Fruit fly (Drosophila melanogaster): ENCODE data around the gene CG46281.

CG46281 gene

DNA sequence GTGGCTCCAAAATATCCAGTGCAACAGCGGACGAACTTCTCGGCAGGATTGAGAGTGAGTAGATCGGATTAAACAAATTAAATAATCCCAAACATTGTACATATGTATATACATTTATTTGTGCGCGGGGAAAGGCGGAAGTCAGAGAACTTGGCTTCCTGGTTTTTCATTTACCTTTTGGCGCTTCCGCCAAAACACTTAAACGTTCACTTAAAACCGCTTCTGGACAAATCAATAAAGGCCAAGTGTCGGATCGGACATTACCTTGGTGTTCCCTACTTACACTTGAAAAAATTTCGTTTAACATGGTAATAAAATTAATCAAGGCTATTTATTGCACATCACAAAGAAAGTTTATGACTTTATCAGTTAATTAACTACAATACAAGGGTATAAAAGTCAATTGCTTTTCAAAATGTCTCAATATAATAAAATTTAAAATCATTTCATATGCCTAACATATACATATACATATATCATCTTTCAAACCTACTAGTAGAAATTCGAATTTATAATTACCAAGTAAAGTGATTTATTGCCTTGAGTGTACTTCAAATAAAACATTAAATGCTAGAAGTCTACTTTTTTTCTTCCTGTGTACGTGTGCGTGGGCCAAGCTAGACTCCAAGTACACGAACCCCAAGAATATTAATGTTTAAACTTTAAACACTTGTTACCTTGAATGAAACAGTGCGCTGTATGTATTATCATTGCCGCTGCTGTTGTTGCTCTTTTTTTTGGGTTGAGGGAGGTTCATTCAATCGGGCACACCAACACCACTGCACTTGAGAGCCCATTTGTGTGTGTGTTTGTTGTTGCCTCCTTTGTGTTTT, 48.6 kb downstream of the CG46281 start (continued):
- no peak for TF ChIP-seq sc (optimal IDR thresholded peaks at IDR 0.05)
- no peak for TF ChIP-seq sc (GFP tag; optimal IDR thresholded peaks at IDR 0.05)
- no peak for TF ChIP-seq wek (GFP tag; optimal IDR thresholded peaks at IDR 0.05)
- TF ChIP-seq fd102C (GFP tag; optimal IDR thresholded peaks at IDR 0.05): no peak
- TF ChIP-seq sim (GFP tag; IDR thresholded peaks at IDR 0.05): peak; percentile 53
- TF ChIP-seq mirr (GFP tag; optimal IDR thresholded peaks at IDR 0.05): no peak
- peak; percentile 70 for TF ChIP-seq CG15011 (GFP tag; optimal IDR thresholded peaks at IDR 0.05)
- TF ChIP-seq Adf1 (GFP tag; IDR thresholded peaks at IDR 0.05): no peak
- no peak for TF ChIP-seq crc (GFP tag; optimal IDR thresholded peaks at IDR 0.05)
- TF ChIP-seq fd64A (GFP tag; optimal IDR thresholded peaks at IDR 0.05): no peak
- TF ChIP-seq peb (GFP tag; IDR thresholded peaks at IDR 0.05): no peak
- peak; percentile 54 for TF ChIP-seq ATbp (GFP tag; optimal IDR thresholded peaks at IDR 0.05)
- TF ChIP-seq bigmax (GFP tag; optimal IDR thresholded peaks at IDR 0.05): no peak
- TF ChIP-seq Dad (GFP tag; optimal IDR thresholded peaks at IDR 0.05): no peak
- TF ChIP-seq kni (GFP tag; optimal IDR thresholded peaks at IDR 0.05): no peak
- no peak for TF ChIP-seq Dek (tag; optimal IDR thresholded peaks at IDR 0.05)
- TF ChIP-seq CG4854 (GFP tag; optimal IDR thresholded peaks at IDR 0.05): no peak
- no peak for TF ChIP-seq CG9797 (GFP tag; optimal IDR thresholded peaks at IDR 0.05)
- no peak for TF ChIP-seq CG6272 (GFP tag; IDR thresholded peaks at IDR 0.05)
- no peak for TF ChIP-seq CG15479 (GFP tag; optimal IDR thresholded peaks at IDR 0.05)
- TF ChIP-seq PHDP (tag; optimal IDR thresholded peaks at IDR 0.05): peak; percentile 67
- TF ChIP-seq prd (optimal IDR thresholded peaks at IDR 0.05): no peak
- peak; percentile 36; the same call in 2 of the 3 replicates for TF ChIP-seq prd (GFP tag; IDR thresholded peaks at IDR 0.05)
- no peak for TF ChIP-seq Ravus (GFP tag; IDR thresholded peaks at IDR 0.05)
- no peak; the same call in 1 of the 2 replicates for TF ChIP-seq CG9215 (GFP tag; IDR thresholded peaks at IDR 0.05)
- no peak for TF ChIP-seq Lpt (GFP tag; optimal IDR thresholded peaks at IDR 0.05)
- no peak for TF ChIP-seq CG2202 (tag; optimal IDR thresholded peaks at IDR 0.05)
- peak; percentile 36 for TF ChIP-seq CG12155 (GFP tag; optimal IDR thresholded peaks at IDR 0.05)
- no peak for TF ChIP-seq ttk (GFP tag; IDR thresholded peaks at IDR 0.05)
- no peak for TF ChIP-seq CG12236 (GFP tag; optimal IDR thresholded peaks at IDR 0.05)
- 0 out of 3 replicates have a peak, but pooled peaks have one; percentile 6 for TF ChIP-seq CG34422 (GFP tag; IDR thresholded peaks at IDR 0.05)
- peak in 1 of 2 experiments; percentile 79 for TF ChIP-seq Hr51 (GFP tag; optimal IDR thresholded peaks at IDR 0.05)
- TF ChIP-seq CG11247 (GFP tag; IDR thresholded peaks at IDR 0.05): no peak
- peak; percentile 59 for TF ChIP-seq CG8924 (tag; optimal IDR thresholded peaks at IDR 0.05)
- peak; percentile 70 for TF ChIP-seq CG12391 (tag; optimal IDR thresholded peaks at IDR 0.05)
- no peak for TF ChIP-seq CG6791 (GFP tag; IDR thresholded peaks at IDR 0.05; ENCODE audit: partially characterized antibody)
- no peak for TF ChIP-seq Nf-YA (GFP tag; IDR thresholded peaks at IDR 0.05)
- TF ChIP-seq Lim3 (GFP tag; IDR thresholded peaks at IDR 0.05): no peak
- peak; percentile 1 for TF ChIP-seq exex (tag; optimal IDR thresholded peaks at IDR 0.05)
- TF ChIP-seq CG3065 (GFP tag; optimal IDR thresholded peaks at IDR 0.05): peak; percentile 16
- TF ChIP-seq dimm (GFP tag; IDR thresholded peaks at IDR 0.05): peak; percentile 30; the same call in 1 of the 2 replicates
- TF ChIP-seq Mes4 (GFP tag; optimal IDR thresholded peaks at IDR 0.05): no peak
- peak; percentile 37 for TF ChIP-seq org-1 (GFP tag; optimal IDR thresholded peaks at IDR 0.05)
- no peak for TF ChIP-seq HmgZ (tag; optimal IDR thresholded peaks at IDR 0.05)
- peak; percentile 51 for TF ChIP-seq HLH3B (GFP tag; IDR thresholded peaks at IDR 0.05)
- TF ChIP-seq Fer1 (GFP tag; optimal IDR thresholded peaks at IDR 0.05): peak; percentile 72
- peak; percentile 11 for TF ChIP-seq CG1647 (GFP tag; optimal IDR thresholded peaks at IDR 0.05)
- peak; percentile 55; the same call in 2 of the 3 replicates for TF ChIP-seq Aef1 (GFP tag; IDR thresholded peaks at IDR 0.05)
- TF ChIP-seq kah (GFP tag; optimal IDR thresholded peaks at IDR 0.05): no peak
- TF ChIP-seq CG3838 (GFP tag; optimal IDR thresholded peaks at IDR 0.05): peak; percentile 43

Measured in whole organism, embryonic.